Fruit fly (Drosophila melanogaster): ENCODE data around the gene CG15561.

Gene CG15561

DNA sequence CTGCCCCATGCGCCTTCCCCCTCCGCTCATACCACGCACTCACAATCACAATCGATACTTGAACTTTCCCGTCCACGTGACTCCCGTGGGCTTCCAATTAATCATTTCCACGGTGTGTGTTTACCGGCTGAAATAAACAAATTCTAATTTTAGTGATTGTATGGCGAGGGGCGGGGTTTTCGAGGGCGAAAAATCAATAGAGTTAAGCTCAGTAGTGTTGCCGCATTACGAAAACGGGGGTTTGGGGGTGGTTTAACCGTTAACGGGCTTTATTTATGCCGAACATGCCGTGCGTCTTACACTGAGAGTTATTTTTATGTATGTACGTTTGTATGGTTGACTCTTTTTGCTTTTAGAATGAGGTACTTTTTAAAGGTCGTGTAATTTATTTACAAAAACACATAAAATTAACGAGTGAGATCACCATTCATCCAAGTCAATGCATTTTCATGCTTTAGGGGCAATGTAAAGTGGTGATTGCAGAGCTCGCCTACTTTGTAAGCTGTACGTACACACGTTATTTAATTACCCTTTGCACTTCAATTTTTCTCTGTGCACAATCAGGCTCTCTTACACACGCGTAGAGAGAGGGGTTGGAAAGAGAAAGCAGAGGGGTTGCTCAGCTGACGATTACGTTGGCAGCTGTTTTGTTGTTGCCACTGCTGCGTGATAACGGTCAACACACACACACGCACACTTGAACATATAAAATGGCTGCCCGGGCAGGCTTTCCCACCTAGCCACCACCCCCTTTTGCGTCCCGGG is 6.6 kb upstream of the CG15561 start (continued):
- peak; percentile 80 to 85 for TF ChIP-seq Hr51 (GFP tag; optimal IDR thresholded peaks at IDR 0.05)
- TF ChIP-seq mirr (GFP tag; optimal IDR thresholded peaks at IDR 0.05): peak; percentile 14
- TF ChIP-seq scrt (GFP tag; optimal IDR thresholded peaks at IDR 0.05): peak; percentile 71
- TF ChIP-seq CG13624 (GFP tag; optimal IDR thresholded peaks at IDR 0.05): peak; percentile 89
- TF ChIP-seq CG7987 (GFP tag; optimal IDR thresholded peaks at IDR 0.05): no peak
- peak; percentile 85 for TF ChIP-seq ind (GFP tag; optimal IDR thresholded peaks at IDR 0.05)
- TF ChIP-seq btn (GFP tag; optimal IDR thresholded peaks at IDR 0.05): peak; percentile 35
- no peak for TF ChIP-seq cas (GFP tag; IDR thresholded peaks at IDR 0.05)
- TF ChIP-seq Ets97D (GFP tag; optimal IDR thresholded peaks at IDR 0.05): peak; percentile 38
- TF ChIP-seq CG2120 (GFP tag; optimal IDR thresholded peaks at IDR 0.05): peak; percentile 92
- TF ChIP-seq gce (GFP tag; IDR thresholded peaks at IDR 0.05): no peak
- peak; percentile 91 for TF ChIP-seq CG2678 (tag; optimal IDR thresholded peaks at IDR 0.05)
- no peak for TF ChIP-seq H15 (GFP tag; IDR thresholded peaks at IDR 0.05)
- TF ChIP-seq ase (GFP tag; IDR thresholded peaks at IDR 0.05): no peak
- TF ChIP-seq Mrtf (GFP tag; IDR thresholded peaks at IDR 0.05): no peak
- TF ChIP-seq CG6254 (GFP tag; optimal IDR thresholded peaks at IDR 0.05): peak; percentile 79
- TF ChIP-seq Abd-B (GFP tag; optimal IDR thresholded peaks at IDR 0.05): peak; percentile 77
- TF ChIP-seq CG14710 (tag; optimal IDR thresholded peaks at IDR 0.05): peak; percentile 75
- TF ChIP-seq CG11696 (GFP tag; IDR thresholded peaks at IDR 0.05): no peak
- TF ChIP-seq CG7372 (GFP tag; IDR thresholded peaks at IDR 0.05): no peak
- TF ChIP-seq vnd (GFP tag; IDR thresholded peaks at IDR 0.05; ENCODE audit: partially characterized antibody): no peak
- no peak for TF ChIP-seq GATAe (GFP tag; conservative IDR thresholded peaks at IDR 0.05)
- TF ChIP-seq CG8359 (GFP tag; optimal IDR thresholded peaks at IDR 0.05; ENCODE audit: borderline replicate concordance): peak; percentile 64
- no peak for TF ChIP-seq nerfin-2 (GFP tag; IDR thresholded peaks at IDR 0.05; ENCODE audit: partially characterized antibody)
- TF ChIP-seq CG10654 (GFP tag; optimal IDR thresholded peaks at IDR 0.05): peak; percentile 61
- TF ChIP-seq Aef1 (GFP tag; IDR thresholded peaks at IDR 0.05): no peak
- TF ChIP-seq E2f2 (GFP tag; IDR thresholded peaks at IDR 0.05): no peak
- TF ChIP-seq oc (tag; optimal IDR thresholded peaks at IDR 0.05): peak; percentile 78
- TF ChIP-seq eve (GFP tag; optimal IDR thresholded peaks at IDR 0.05): peak in 1 of 2 experiments; percentile 26
- no peak for TF ChIP-seq yki (optimal IDR thresholded peaks at IDR 0.05)
- TF ChIP-seq Dip2 (GFP tag; IDR thresholded peaks at IDR 0.05): no peak
- no peak for TF ChIP-seq CG9932 (GFP tag; IDR thresholded peaks at IDR 0.05)
- peak; percentile 72 for TF ChIP-seq twi (tag; optimal IDR thresholded peaks at IDR 0.05)
- peak; percentile 80 for TF ChIP-seq ATbp (GFP tag; optimal IDR thresholded peaks at IDR 0.05)
- no peak for TF ChIP-seq Oaz (GFP tag; IDR thresholded peaks at IDR 0.05)
- no peak for TF ChIP-seq CG1024 (GFP tag; IDR thresholded peaks at IDR 0.05)
- TF ChIP-seq br (optimal IDR thresholded peaks at IDR 0.05): no peak
- TF ChIP-seq exex (tag; optimal IDR thresholded peaks at IDR 0.05): peak; percentile 67
- peak; percentile 81 for TF ChIP-seq CG17359 (tag; optimal IDR thresholded peaks at IDR 0.05)
- no peak for TF ChIP-seq CG13287 (GFP tag; IDR thresholded peaks at IDR 0.05; ENCODE audit: partially characterized antibody)
- TF ChIP-seq CG10274 (GFP tag; optimal IDR thresholded peaks at IDR 0.05): peak; percentile 63
- TF ChIP-seq CHES-1-like (GFP tag; optimal IDR thresholded peaks at IDR 0.05): peak; percentile 76
- TF ChIP-seq aop (GFP tag; IDR thresholded peaks at IDR 0.05): no peak
- no peak for TF ChIP-seq toy (GFP tag; IDR thresholded peaks at IDR 0.05)
- TF ChIP-seq CG2875 (GFP tag; optimal IDR thresholded peaks at IDR 0.05): peak; percentile 73
- TF ChIP-seq Deaf1 (tag; optimal IDR thresholded peaks at IDR 0.05): peak; percentile 47
- TF ChIP-seq Jarid2 (GFP tag; optimal IDR thresholded peaks at IDR 0.05): peak; percentile 12
- TF ChIP-seq Side (GFP tag; optimal IDR thresholded peaks at IDR 0.05): peak; percentile 85
- no peak for TF ChIP-seq Ada2b (GFP tag; IDR thresholded peaks at IDR 0.05)
- peak; percentile 32 to 81 for TF ChIP-seq bsh (GFP tag; optimal IDR thresholded peaks at IDR 0.05)
